Worm (Caenorhabditis elegans) whole organism, L2 larva: ENCODE data around the gene nhl-2.

Source experiments
- C34F6.9 ChIP-seq: fragments of 150-350 bp; optimal IDR thresholded peaks from 2 replicates; lab custom pipeline; 2014; ENCODE audit warnings: missing biosample characterization, missing genetic modification characterization
- F13H6.1 ChIP-seq: sonication (generic microtip); optimal IDR thresholded peaks from 2 replicates; lab custom pipeline; 2016; ENCODE audit warnings: missing genetic modification characterization, missing compliant biosample characterization
- R02D3.7 ChIP-seq: fragments of 150-350 bp; optimal IDR thresholded peaks from 2 replicates; lab custom pipeline; 2014; ENCODE audit warnings: missing biosample characterization, missing genetic modification characterization
- Y55F3AM.14 ChIP-seq: fragments of 200-800 bp; sonication (Bioruptor generic); optimal IDR thresholded peaks from 2 replicates; lab custom pipeline; 2018; ENCODE audit warnings: mild to moderate bottlenecking, missing genetic modification characterization, missing compliant biosample characterization
- ZK546.5 ChIP-seq: sonication (generic microtip); optimal IDR thresholded peaks from 2 replicates; lab custom pipeline; 2017; ENCODE audit warnings: missing biosample characterization, missing genetic modification characterization
- alr-1 ChIP-seq: fragments of 150-350 bp; optimal IDR thresholded peaks from 2 replicates; lab custom pipeline; 2014; ENCODE audit warnings: missing biosample characterization, missing genetic modification characterization
- aly-2 ChIP-seq: fragments of 150-350 bp; optimal IDR thresholded peaks from 2 replicates; lab custom pipeline; 2014; ENCODE audit warnings: missing biosample characterization, missing genetic modification characterization
- ama-1 ChIP-seq: fragments of 150-350 bp; optimal IDR thresholded peaks from 2 replicates; lab custom pipeline; 2018; ENCODE audit warnings: inconsistent platforms
- ceh-16 ChIP-seq: fragments of 150-350 bp; optimal IDR thresholded peaks from 2 replicates; lab custom pipeline; 2014; ENCODE audit warnings: missing biosample characterization, missing genetic modification characterization
- ceh-82 ChIP-seq: fragments of 150-350 bp; optimal IDR thresholded peaks from 2 replicates; lab custom pipeline; 2014; ENCODE audit warnings: missing biosample characterization, missing genetic modification characterization
- crh-2 ChIP-seq: sonication (generic microtip); optimal IDR thresholded peaks from 2 replicates; lab custom pipeline; 2017; ENCODE audit warnings: missing biosample characterization, missing genetic modification characterization
- dmd-4 ChIP-seq: sonication (generic microtip); optimal IDR thresholded peaks from 2 replicates; lab custom pipeline; 2017; ENCODE audit warnings: missing biosample characterization, missing genetic modification characterization
- egl-27 ChIP-seq: sonication (generic microtip); optimal IDR thresholded peaks from 3 replicates; lab custom pipeline; 2017; ENCODE audit warnings: missing biosample characterization, missing genetic modification reagents, missing genetic modification characterization
- elt-1 ChIP-seq: fragments of 150-350 bp; optimal IDR thresholded peaks from 2 replicates; lab custom pipeline; 2014; ENCODE audit warnings: missing biosample characterization, missing genetic modification characterization
- elt-3 ChIP-seq: sonication (generic microtip); optimal IDR thresholded peaks from 2 replicates; lab custom pipeline; 2017; ENCODE audit warnings: missing biosample characterization, missing genetic modification characterization
- fos-1 ChIP-seq: fragments of 150-350 bp; optimal IDR thresholded peaks from 2 replicates; lab custom pipeline; 2014; ENCODE audit warnings: missing biosample characterization, missing genetic modification characterization
- gmeb-1 ChIP-seq: fragments of 150-350 bp; optimal IDR thresholded peaks from 2 replicates; lab custom pipeline; 2014; ENCODE audit warnings: missing biosample characterization, missing genetic modification characterization
- lin-11 ChIP-seq: fragments of 150-350 bp; sonication (generic microtip); optimal IDR thresholded peaks from 2 replicates; lab custom pipeline; 2014; ENCODE audit warnings: missing biosample characterization, missing genetic modification characterization, inconsistent platforms, mixed read lengths
- lin-13 ChIP-seq: fragments of 150-350 bp; optimal IDR thresholded peaks from 2 replicates; lab custom pipeline; 2014; ENCODE audit warnings: missing biosample characterization, missing genetic modification reagents, missing genetic modification characterization
- lin-39 ChIP-seq: fragments of 150-350 bp; optimal IDR thresholded peaks from 2 replicates; lab custom pipeline; 2014; ENCODE audit warnings: missing biosample characterization, missing genetic modification reagents, missing genetic modification characterization
- mab-5 ChIP-seq: fragments of 150-350 bp; optimal IDR thresholded peaks from 2 replicates; lab custom pipeline; 2014; ENCODE audit warnings: missing biosample characterization, missing genetic modification characterization
- nhr-10 ChIP-seq: sonication (generic microtip); optimal IDR thresholded peaks from 2 replicates; lab custom pipeline; 2017; ENCODE audit warnings: missing biosample characterization, missing genetic modification characterization
- nhr-11 ChIP-seq: fragments of 150-350 bp; optimal IDR thresholded peaks from 2 replicates; lab custom pipeline; 2014; ENCODE audit warnings: missing biosample characterization, missing genetic modification characterization
- nhr-12 ChIP-seq: fragments of 150-350 bp; optimal IDR thresholded peaks from 2 replicates; lab custom pipeline; 2014; ENCODE audit warnings: missing biosample characterization, missing genetic modification characterization
- nhr-21 ChIP-seq: fragments of 150-350 bp; optimal IDR thresholded peaks from 2 replicates; lab custom pipeline; 2014; ENCODE audit warnings: missing biosample characterization, missing genetic modification characterization
- nhr-237 ChIP-seq: fragments of 150-350 bp; optimal IDR thresholded peaks from 2 replicates; lab custom pipeline; 2014; ENCODE audit warnings: missing biosample characterization, missing genetic modification characterization
- nhr-25 ChIP-seq: fragments of 150-350 bp; sonication (generic microtip); optimal IDR thresholded peaks from 3 replicates; lab custom pipeline; 2014; ENCODE audit warnings: missing biosample characterization, missing genetic modification characterization
- nhr-6 ChIP-seq: fragments of 150-350 bp; optimal IDR thresholded peaks from 2 replicates; lab custom pipeline; 2014; ENCODE audit warnings: missing biosample characterization, missing genetic modification characterization
- nhr-77 ChIP-seq: fragments of 150-350 bp; optimal IDR thresholded peaks from 2 replicates; lab custom pipeline; 2014; ENCODE audit warnings: missing biosample characterization, missing genetic modification characterization
- peb-1 ChIP-seq: fragments of 150-350 bp; optimal IDR thresholded peaks from 2 replicates; lab custom pipeline; 2014; ENCODE audit warnings: missing biosample characterization, missing genetic modification characterization
- skn-1 ChIP-seq: sonication (generic microtip); optimal IDR thresholded peaks from 2 replicates; lab custom pipeline; 2017; ENCODE audit warnings: missing biosample characterization, missing genetic modification characterization
- snpc-4 ChIP-seq: fragments of 150-350 bp; optimal IDR thresholded peaks from 2 replicates; lab custom pipeline; 2014; ENCODE audit warnings: missing biosample characterization, missing genetic modification characterization
- unc-39 ChIP-seq: fragments of 150-350 bp; optimal IDR thresholded peaks from 2 replicates; lab custom pipeline; 2014; ENCODE audit warnings: missing biosample characterization, missing genetic modification characterization
- unc-55 ChIP-seq: fragments of 150-350 bp; sonication (generic microtip); optimal IDR thresholded peaks from 3 replicates; lab custom pipeline; 2014; ENCODE audit warnings: missing biosample characterization, missing genetic modification reagents, missing genetic modification characterization
- unc-62 ChIP-seq: fragments of 150-350 bp; optimal IDR thresholded peaks from 2 replicates; lab custom pipeline; 2014; ENCODE audit warnings: missing biosample characterization, missing genetic modification reagents, missing genetic modification characterization
- ztf-1 ChIP-seq: fragments of 200-800 bp; sonication (Bioruptor generic); conservative IDR thresholded peaks from 2 replicates; pipeline ENCODE4 v1.3.6; 2022; ENCODE audit warnings: missing genetic modification characterization, missing compliant biosample characterization
- ztf-11 ChIP-seq: sonication (generic microtip); optimal IDR thresholded peaks from 2 replicates; lab custom pipeline; 2017; ENCODE audit warnings: missing biosample characterization, missing genetic modification characterization
- ztf-4 ChIP-seq: fragments of 150-350 bp; optimal IDR thresholded peaks from 2 replicates; lab custom pipeline; 2014; ENCODE audit warnings: missing biosample characterization, missing genetic modification characterization

nhl-2 gene

ce11 chrIII:4874671-4875070 is 24.2 kb downstream of the nhl-2 start, which contains the start of gene C35D10.12:
TSS of gene C35D10.12 (minus strand) at chrIII:4874771.
- TF ChIP-seq mab-5 (tag; lab: Kevin White, UChicago): no peak
- no peak for TF ChIP-seq nhr-11
- TF ChIP-seq Y55F3AM.14: no peak
- TF ChIP-seq gmeb-1: no peak
- no peak for TF ChIP-seq fos-1
- no peak for TF ChIP-seq unc-55 (GFP tag; lab: Kevin White, UChicago)
- TF ChIP-seq lin-39 (tag; lab: Kevin White, UChicago): no peak
- no peak for TF ChIP-seq elt-3 (tag; lab: Kevin White, UChicago)
- no peak for TF ChIP-seq nhr-12 (tag; lab: Kevin White, UChicago)
- TF ChIP-seq nhr-77: no peak
- no peak for TF ChIP-seq ceh-16 (tag; lab: Kevin White, UChicago)
- TF ChIP-seq elt-1 (tag; lab: Kevin White, UChicago): no peak
- TF ChIP-seq ztf-11 (tag; lab: Kevin White, UChicago): no peak
- no peak for TF ChIP-seq skn-1 (tag; lab: Kevin White, UChicago)
- no peak for TF ChIP-seq unc-39 (tag; lab: Kevin White, UChicago)

DNA sequence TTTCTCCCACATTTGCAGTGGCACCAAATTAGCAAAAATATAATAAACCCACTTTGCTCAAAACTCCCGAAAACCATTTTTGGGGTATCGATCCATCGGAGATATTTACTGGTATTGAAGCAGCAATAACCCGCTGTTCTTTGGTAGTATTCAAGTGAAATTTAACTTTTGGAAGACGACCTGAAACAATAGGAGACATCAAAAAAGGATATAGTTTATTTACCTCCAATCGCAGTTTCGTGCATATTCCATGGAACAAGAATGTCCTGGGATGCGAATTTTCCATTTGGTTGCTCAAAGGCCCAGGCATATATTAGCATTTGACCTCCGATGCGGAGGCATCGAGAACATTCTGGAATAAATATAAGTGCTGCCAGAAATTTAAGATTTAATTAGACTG is 25.5 kb downstream of the nhl-2 start:
- no peak for TF ChIP-seq ztf-4 (tag; lab: Kevin White, UChicago)
- TF ChIP-seq crh-2 (tag; lab: Kevin White, UChicago): no peak
- no peak for TF ChIP-seq ZK546.5 (tag; lab: Kevin White, UChicago)
- no peak for TF ChIP-seq unc-62 (GFP tag; lab: Kevin White, UChicago)

DNA sequence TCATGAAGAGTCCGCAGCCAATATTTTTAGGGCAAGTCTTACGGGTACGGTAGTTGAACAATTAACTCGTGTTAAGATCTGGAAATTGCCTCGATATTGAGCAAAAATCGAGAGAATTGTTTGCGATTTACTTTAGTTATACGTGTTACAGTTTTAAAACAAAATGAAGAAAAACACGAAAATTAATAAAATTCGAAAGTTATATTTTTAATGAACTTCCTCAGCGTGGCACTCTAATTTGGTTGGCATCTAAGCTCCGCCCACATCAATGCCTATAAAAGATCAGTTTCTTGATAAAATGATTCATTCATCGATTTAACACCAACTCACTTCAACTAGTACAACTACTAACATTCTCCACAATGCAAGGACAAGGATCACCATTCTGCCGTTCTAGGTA is 28.4 kb downstream of the nhl-2 start, which contains the start of gene gipc-1:
Gene gipc-1 (plus strand): TSS at position 301 of the 400 bp plus-strand sequence.
- no peak for TF ChIP-seq R02D3.7 (tag; lab: Kevin White, UChicago)
- TF ChIP-seq, all 48 proteins: peak for 0

- TF ChIP-seq mab-5 (tag; lab: Kevin White, UChicago) (no peak), unc-55 (GFP tag; lab: Kevin White, UChicago) (no peak), lin-13 (GFP tag; lab: Kevin White, UChicago) (no peak)
Observed at ce11 chrIII:4868643-4869042, 30.2 kb downstream of the nhl-2 start, which contains the start of the genes msd-4 and C35D10.3. TSS of gene msd-4 (minus strand) at chrIII:4868743. TSS of gene C35D10.3 (plus strand) at chrIII:4868921.

ce11 chrIII:4866762-4867161 is 32.1 kb downstream of the nhl-2 start, which contains the start of gene C35D10.17:
TSS of gene C35D10.17 (plus strand) at chrIII:4867062.
- TF ChIP-seq ztf-4 (tag; lab: Kevin White, UChicago) (no peak), nhr-6 (tag; lab: Kevin White, UChicago) (no peak), ztf-11 (tag; lab: Kevin White, UChicago) (no peak), Y55F3AM.14 (no peak), nhr-10 (no peak), snpc-4 (tag; lab: Kevin White, UChicago) (no peak), nhr-25 (tag; lab: Kevin White, UChicago) (no peak), nhr-237 (tag; lab: Kevin White, UChicago) (no peak), lin-11 (tag; lab: Kevin White, UChicago) (no peak), crh-2 (tag; lab: Kevin White, UChicago) (no peak), ZK546.5 (tag; lab: Kevin White, UChicago) (no peak), unc-62 (GFP tag; lab: Kevin White, UChicago) (no peak), alr-1 (no peak), fos-1 (no peak), C34F6.9 (tag; lab: Kevin White, UChicago) (no peak), nhr-11 (no peak), ztf-1 (GFP tag; lab: Robert Waterston, UW) (no peak), lin-13 (GFP tag; lab: Kevin White, UChicago) (no peak), R02D3.7 (tag; lab: Kevin White, UChicago) (no peak), F13H6.1 (no peak)
- TF ChIP-seq, all 48 proteins: peak for 0

- TF ChIP-seq ama-1 (no peak), dmd-4 (tag; lab: Kevin White, UChicago) (no peak), lin-11 (tag; lab: Kevin White, UChicago) (no peak), skn-1 (tag; lab: Kevin White, UChicago) (no peak), aly-2 (tag; lab: Kevin White, UChicago) (no peak), nhr-25 (tag; lab: Kevin White, UChicago) (no peak), alr-1 (no peak), peb-1 (tag; lab: Kevin White, UChicago) (no peak), ceh-82 (tag; lab: Kevin White, UChicago) (no peak), gmeb-1 (no peak), nhr-10 (no peak), C34F6.9 (tag; lab: Kevin White, UChicago) (no peak), unc-39 (tag; lab: Kevin White, UChicago) (no peak), crh-2 (tag; lab: Kevin White, UChicago) (no peak), nhr-21 (no peak), egl-27 (tag; lab: Kevin White, UChicago) (no peak), ztf-1 (GFP tag; lab: Robert Waterston, UW) (no peak), lin-39 (tag; lab: Kevin White, UChicago) (no peak), nhr-77 (no peak), R02D3.7 (tag; lab: Kevin White, UChicago) (no peak)
Observed at ce11 chrIII:4863127-4863526, 35.8 kb downstream of the nhl-2 start, which contains the start of gene coq-8. TSS of gene coq-8 (plus strand) at chrIII:4863427.
